Fruit fly (Drosophila melanogaster) whole organism, wandering third instar larva: Measurements from ENCODE around the gene wge.
A peak's percentile ranks its signal among the peaks of the same experiment; 100 is the strongest.

Experiments used
- Mio ChIP-seq: sonication (Bioruptor generic); optimal IDR thresholded peaks from 2 replicates; lab custom pipeline; 2016; ENCODE audit warnings: missing biosample characterization, missing genetic modification characterization
- Myc ChIP-seq: fragments of >200 bp; optimal IDR thresholded peaks from 2 replicates; lab custom pipeline; 2017
- N ChIP-seq: fragments of >200 bp; optimal IDR thresholded peaks from 2 replicates; lab custom pipeline; 2018; ENCODE audit warnings: missing biosample characterization, missing external identifiers, missing genetic modification characterization
- psq ChIP-seq: fragments of 200-800 bp; sonication (Bioruptor generic); optimal IDR thresholded peaks from 3 replicates; lab custom pipeline; 2017; ENCODE audit warnings: missing biosample characterization, mild to moderate bottlenecking, missing genetic modification characterization, moderate library complexity
- sage ChIP-seq: fragments of 200-800 bp; sonication (Bioruptor generic); optimal IDR thresholded peaks from 2 replicates; lab custom pipeline; 2016; ENCODE audit warnings: missing biosample characterization, mild to moderate bottlenecking, missing genetic modification characterization

DNA sequence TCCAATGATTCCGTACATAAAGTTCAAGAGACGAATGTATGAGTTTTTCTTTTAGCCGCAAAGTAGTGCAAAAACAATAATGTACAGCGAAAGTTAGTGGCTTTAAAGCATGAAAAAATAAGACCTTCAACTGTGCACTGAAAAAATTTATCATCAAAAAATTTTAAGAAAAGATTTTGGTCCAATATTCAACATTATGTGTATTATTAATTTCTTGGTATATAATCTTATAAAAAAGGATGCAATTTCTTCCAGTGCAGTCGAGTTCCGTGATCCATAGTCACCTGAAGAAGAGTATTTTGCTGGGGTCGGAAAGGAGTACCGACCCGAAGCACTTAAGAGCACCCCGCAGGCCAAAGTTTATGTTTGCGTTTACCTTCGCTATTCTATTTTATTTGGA is 52.3 kb downstream of the wge start:
- peak; percentile 9 for TF ChIP-seq psq (GFP tag; lab: Kevin White, UChicago)
- no peak for TF ChIP-seq N (GFP tag; lab: Kevin White, UChicago)
- TF ChIP-seq Myc (lab: Kevin White, UChicago), result no peak
- no peak for TF ChIP-seq sage (GFP tag; lab: Kevin White, UChicago)
- no peak for TF ChIP-seq Mio (GFP tag; lab: Kevin White, UChicago)
